Fruit fly (Drosophila melanogaster): ENCODE results near the gene CG15370.

The CG15370 gene

DNA sequence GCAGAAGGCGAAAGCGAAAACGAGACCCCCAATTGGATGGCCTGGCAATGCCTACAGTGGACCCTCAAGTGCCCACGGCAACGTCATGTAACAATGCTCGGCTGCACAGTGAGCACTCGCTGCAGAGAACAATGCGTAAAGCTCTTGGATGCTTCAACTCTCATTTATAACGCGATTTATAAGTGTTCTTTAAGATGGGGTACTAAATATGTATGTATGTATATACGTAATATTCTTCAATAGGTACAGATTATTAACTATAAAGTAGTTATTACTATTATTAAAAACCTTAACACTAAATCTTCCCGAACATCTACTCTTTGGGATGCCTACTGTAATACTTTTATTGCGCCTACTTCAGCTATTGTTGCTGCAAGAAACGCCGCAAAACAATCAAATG, 40.8 kb downstream of the CG15370 start:
- TF ChIP-seq Med (GFP tag): peak; percentile 24
- peak; percentile 5 for TF ChIP-seq Ets65A (GFP tag)
- TF ChIP-seq bsh (GFP tag; optimal IDR thresholded peaks at IDR 0.05): no peak
- TF ChIP-seq knrl (GFP tag; IDR thresholded peaks at IDR 0.05; ENCODE audit: partially characterized antibody): no peak
- no peak for TF ChIP-seq CG6813 (GFP tag; optimal IDR thresholded peaks at IDR 0.05)
- no peak for TF ChIP-seq lilli (GFP tag; optimal IDR thresholded peaks at IDR 0.05)
- TF ChIP-seq shn (GFP tag; optimal IDR thresholded peaks at IDR 0.05): no peak
- no peak for TF ChIP-seq pnt (GFP tag; optimal IDR thresholded peaks at IDR 0.05)
- no peak for TF ChIP-seq CG11723 (GFP tag; optimal IDR thresholded peaks at IDR 0.05)
- TF ChIP-seq dati (GFP tag; IDR thresholded peaks at IDR 0.05): no peak
- TF ChIP-seq bcd (GFP tag; optimal IDR thresholded peaks at IDR 0.05): no peak
- peak; percentile 23; the same call in 1 of the 2 replicates for TF ChIP-seq Drgx (GFP tag; IDR thresholded peaks at IDR 0.05)
- no peak for TF ChIP-seq CTCF (GFP tag; optimal IDR thresholded peaks at IDR 0.05)
- no peak for TF ChIP-seq Ravus (GFP tag; IDR thresholded peaks at IDR 0.05)
- no peak for TF ChIP-seq MESR4 (GFP tag; optimal IDR thresholded peaks at IDR 0.05)
- no peak for TF ChIP-seq CG10543 (GFP tag; optimal IDR thresholded peaks at IDR 0.05)
- no peak for TF ChIP-seq CG9817 (tag; optimal IDR thresholded peaks at IDR 0.05)
- TF ChIP-seq zf30C (GFP tag; optimal IDR thresholded peaks at IDR 0.05): no peak
- no peak for TF ChIP-seq CG10321 (GFP tag; IDR thresholded peaks at IDR 0.05)
- no peak for TF ChIP-seq Gsc (GFP tag; IDR thresholded peaks at IDR 0.05)
- TF ChIP-seq lmd (GFP tag; IDR thresholded peaks at IDR 0.05): no peak
- TF ChIP-seq da (GFP tag; optimal IDR thresholded peaks at IDR 0.05): no peak
- TF ChIP-seq row (GFP tag; IDR thresholded peaks at IDR 0.05): peak; percentile 33; the same call in 2 of the 3 replicates
- no peak for TF ChIP-seq gro (GFP tag; optimal IDR thresholded peaks at IDR 0.05)
- no peak for TF ChIP-seq bowl (GFP tag; IDR thresholded peaks at IDR 0.05)
- no peak for TF ChIP-seq tup (GFP tag; optimal IDR thresholded peaks at IDR 0.05)
- TF ChIP-seq Usf (GFP tag; optimal IDR thresholded peaks at IDR 0.05): no peak
- TF ChIP-seq Rfx (GFP tag; IDR thresholded peaks at IDR 0.05): no peak
- TF ChIP-seq chm (GFP tag; IDR thresholded peaks at IDR 0.05): no peak
- no peak for TF ChIP-seq trh (GFP tag; optimal IDR thresholded peaks at IDR 0.05)
- no peak for TF ChIP-seq CG13624 (GFP tag; optimal IDR thresholded peaks at IDR 0.05)
- no peak for TF ChIP-seq Xrp1 (GFP tag; IDR thresholded peaks at IDR 0.05)
- no peak for TF ChIP-seq trem (tag; optimal IDR thresholded peaks at IDR 0.05)
- no peak for TF ChIP-seq cas (GFP tag; IDR thresholded peaks at IDR 0.05)
- TF ChIP-seq so (GFP tag; IDR thresholded peaks at IDR 0.05): no peak
- no peak for TF ChIP-seq CG1602 (GFP tag; optimal IDR thresholded peaks at IDR 0.05)
- 0 out of 2 replicates have a peak, but pooled peaks have one; percentile 21 for TF ChIP-seq CG6689 (GFP tag; IDR thresholded peaks at IDR 0.05)
- TF ChIP-seq CG16863 (GFP tag; optimal IDR thresholded peaks at IDR 0.05): no peak
- no peak for TF ChIP-seq CG13296 (GFP tag; optimal IDR thresholded peaks at IDR 0.05)
- TF ChIP-seq Meics (GFP tag; optimal IDR thresholded peaks at IDR 0.05): no peak
- TF ChIP-seq C15 (GFP tag; IDR thresholded peaks at IDR 0.05): no peak
- TF ChIP-seq CG9727 (GFP tag; optimal IDR thresholded peaks at IDR 0.05): no peak
- peak; percentile 69 for TF ChIP-seq grau (tag; optimal IDR thresholded peaks at IDR 0.05)
- TF ChIP-seq klu (GFP tag; IDR thresholded peaks at IDR 0.05): no peak
- no peak for TF ChIP-seq CG3407 (GFP tag; optimal IDR thresholded peaks at IDR 0.05)
- no peak for TF ChIP-seq ems (GFP tag; optimal IDR thresholded peaks at IDR 0.05)
- TF ChIP-seq danr (GFP tag; IDR thresholded peaks at IDR 0.05): no peak
- TF ChIP-seq YL-1 (GFP tag; optimal IDR thresholded peaks at IDR 0.05): no peak
- no peak for TF ChIP-seq slp2 (GFP tag; optimal IDR thresholded peaks at IDR 0.05)
- no peak for TF ChIP-seq Spps (tag; optimal IDR thresholded peaks at IDR 0.05)
- no peak for TF ChIP-seq CG1832 (GFP tag; optimal IDR thresholded peaks at IDR 0.05)
